Worm (Caenorhabditis elegans): ENCODE results near the gene pcyt-2.2.

Gene pcyt-2.2

ce11 chrX:7906430-7907014, 22.4 kb downstream of the pcyt-2.2 start, which contains the start of gene C39D10.1:
C39D10.1 (plus strand) TSS chrX:7906964.
- TF ChIP-seq sptf-1 (tag; optimal IDR thresholded peaks at IDR 0.05) (no peak), lsy-2 (tag; optimal IDR thresholded peaks at IDR 0.05) (no peak), hlh-1 (tag; optimal IDR thresholded peaks at IDR 0.05) (no peak), nhr-76 (tag; optimal IDR thresholded peaks at IDR 0.05) (no peak), drap-1 (GFP tag; optimal IDR thresholded peaks at IDR 0.05) (no peak), unc-62 (GFP tag; optimal IDR thresholded peaks at IDR 0.05) (no peak), ces-1 (GFP tag; optimal IDR thresholded peaks at IDR 0.05) (no peak), nhr-237 (tag; optimal IDR thresholded peaks at IDR 0.05) (no peak), elt-3 (tag; optimal IDR thresholded peaks at IDR 0.05) (no peak), ztf-11 (tag; optimal IDR thresholded peaks at IDR 0.05) (no peak)

ce11 chrX:7913830-7914229, 29.7 kb downstream of the pcyt-2.2 start, which contains the start of gene C39D10.7:
C39D10.7 (minus strand) TSS chrX:7913930.
- TF ChIP-seq nhr-28 (tag; optimal IDR thresholded peaks at IDR 0.05) (no peak), blmp-1 (tag; optimal IDR thresholded peaks at IDR 0.05) (no peak), ceh-43 (GFP tag; optimal IDR thresholded peaks at IDR 0.05) (no peak), nhr-2 (tag; optimal IDR thresholded peaks at IDR 0.05) (no peak), flh-1 (GFP tag; optimal IDR thresholded peaks at IDR 0.05) (no peak), pha-4 (tag; optimal IDR thresholded peaks at IDR 0.05) (no peak), lsy-2 (tag; optimal IDR thresholded peaks at IDR 0.05) (no peak), ceh-83 (GFP tag; optimal IDR thresholded peaks at IDR 0.05) (no peak), hlh-1 (tag; optimal IDR thresholded peaks at IDR 0.05) (no peak), ztf-11 (tag; optimal IDR thresholded peaks at IDR 0.05) (no peak), tbx-8 (GFP tag; optimal IDR thresholded peaks at IDR 0.05) (no peak), M03D4.4 (tag; optimal IDR thresholded peaks at IDR 0.05) (no peak), mab-5 (tag; optimal IDR thresholded peaks at IDR 0.05) (no peak), drap-1 (GFP tag; optimal IDR thresholded peaks at IDR 0.05) (no peak), nhr-12 (tag; optimal IDR thresholded peaks at IDR 0.05) (no peak), mls-2 (tag; optimal IDR thresholded peaks at IDR 0.05) (no peak), mep-1 (tag; optimal IDR thresholded peaks at IDR 0.05) (no peak), bed-3 (GFP tag; optimal IDR thresholded peaks at IDR 0.05) (no peak)

DNA sequence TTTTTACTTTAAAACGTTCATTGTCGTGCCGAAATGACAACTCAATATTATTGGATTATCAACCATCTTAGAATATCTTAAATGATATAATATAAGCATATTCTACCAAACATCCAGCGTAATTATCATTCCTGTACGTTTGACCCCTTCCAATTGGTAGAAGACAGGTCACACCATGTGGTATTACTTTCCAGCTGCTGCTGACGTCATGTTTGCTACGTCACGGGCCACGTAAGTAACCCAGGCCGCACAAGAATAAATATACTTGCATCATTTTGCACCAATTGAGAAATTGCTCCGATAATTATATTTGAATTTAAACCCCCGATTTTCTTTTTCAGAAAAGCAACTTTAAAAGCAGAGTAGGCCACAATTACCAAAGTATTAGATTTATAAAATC, 31.5 kb downstream of the pcyt-2.2 start:
- TF ChIP-seq M03D4.4 (tag; optimal IDR thresholded peaks at IDR 0.05), result no peak
- peak; percentile 58 for TF ChIP-seq zip-8 (tag; optimal IDR thresholded peaks at IDR 0.05)
- peak; percentile 93 for TF ChIP-seq nhr-2 (tag; optimal IDR thresholded peaks at IDR 0.05)
- no peak for TF ChIP-seq ztf-11 (tag; optimal IDR thresholded peaks at IDR 0.05)

- TF ChIP-seq unc-39 (tag; optimal IDR thresholded peaks at IDR 0.05) (no peak), unc-120 (tag; optimal IDR thresholded peaks at IDR 0.05; ENCODE audit: poor library complexity, severe bottlenecking) (no peak), M03D4.4 (tag; optimal IDR thresholded peaks at IDR 0.05) (no peak), lin-13 (tag; optimal IDR thresholded peaks at IDR 0.05) (no peak), tbx-8 (GFP tag; optimal IDR thresholded peaks at IDR 0.05) (no peak), lin-32 (GFP tag; optimal IDR thresholded peaks at IDR 0.05) (no peak), mab-5 (tag; optimal IDR thresholded peaks at IDR 0.05) (no peak), sptf-1 (tag; optimal IDR thresholded peaks at IDR 0.05) (no peak), pha-4 (tag; optimal IDR thresholded peaks at IDR 0.05) (no peak), ham-2 (GFP tag; optimal IDR thresholded peaks at IDR 0.05) (no peak), sem-2 (GFP tag; optimal IDR thresholded peaks at IDR 0.05) (no peak), cnd-1 (tag; optimal IDR thresholded peaks at IDR 0.05) (no peak), nhr-237 (tag; optimal IDR thresholded peaks at IDR 0.05) (no peak), hlh-1 (tag; optimal IDR thresholded peaks at IDR 0.05) (no peak), mep-1 (tag; optimal IDR thresholded peaks at IDR 0.05) (no peak), ces-1 (GFP tag; optimal IDR thresholded peaks at IDR 0.05) (no peak), mls-2 (tag; optimal IDR thresholded peaks at IDR 0.05) (no peak), elt-3 (tag; optimal IDR thresholded peaks at IDR 0.05) (no peak), ceh-83 (GFP tag; optimal IDR thresholded peaks at IDR 0.05) (no peak), nhr-28 (tag; optimal IDR thresholded peaks at IDR 0.05) (no peak)
Measured at ce11 chrX:7916076-7916475, 32.0 kb downstream of the pcyt-2.2 start.

DNA sequence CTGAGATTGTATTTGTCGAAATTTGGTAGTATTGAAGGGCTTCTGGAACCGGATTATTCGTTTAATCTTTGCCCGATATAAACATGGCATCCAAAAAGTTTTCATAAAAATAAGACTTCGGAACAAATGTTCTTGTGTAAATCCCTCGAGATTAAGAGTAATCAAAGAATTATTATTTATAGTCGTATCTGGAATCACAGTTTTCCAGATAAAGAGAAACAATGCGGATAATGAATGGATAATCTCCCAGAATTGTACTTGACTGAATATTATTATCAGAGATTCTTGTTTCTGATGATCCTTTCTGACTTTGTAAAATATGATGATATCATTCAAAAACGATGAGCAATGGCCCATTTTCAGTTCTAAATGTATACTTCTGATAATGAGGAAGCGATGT, 37.0 kb downstream of the pcyt-2.2 start:
- TF ChIP-seq zip-8 (tag; optimal IDR thresholded peaks at IDR 0.05) (no peak), ceh-39 (tag; optimal IDR thresholded peaks at IDR 0.05) (no peak), mep-1 (tag; optimal IDR thresholded peaks at IDR 0.05) (no peak), sptf-1 (tag; optimal IDR thresholded peaks at IDR 0.05) (no peak), bed-3 (GFP tag; optimal IDR thresholded peaks at IDR 0.05) (no peak), blmp-1 (tag; optimal IDR thresholded peaks at IDR 0.05) (no peak), nhr-28 (tag; optimal IDR thresholded peaks at IDR 0.05) (no peak), ceh-43 (GFP tag; optimal IDR thresholded peaks at IDR 0.05) (no peak), elt-3 (tag; optimal IDR thresholded peaks at IDR 0.05) (no peak), flh-1 (GFP tag; optimal IDR thresholded peaks at IDR 0.05) (no peak), M03D4.4 (tag; optimal IDR thresholded peaks at IDR 0.05) (no peak), sem-2 (GFP tag; optimal IDR thresholded peaks at IDR 0.05) (no peak), snpc-4 (tag; optimal IDR thresholded peaks at IDR 0.05) (no peak)
